Fruit fly (Drosophila melanogaster) whole organism, embryonic: Measurements from ENCODE around the gene Rab9D.
A peak's percentile ranks its signal among the peaks of the same experiment; 100 is the strongest.

Source experiments
- ATbp ChIP-seq: fragments of 200-800 bp; sonication (Bioruptor generic); optimal IDR thresholded peaks from 2 replicates; lab custom pipeline; 2017; ENCODE audit warnings: missing biosample characterization, mild to moderate bottlenecking, missing genetic modification characterization, missing genetic modification reagents
- Ada2b ChIP-seq: fragments of 200-800 bp; sonication (Bioruptor generic); IDR thresholded peaks from 2 replicates; pipeline ENCODE4 v1.3.6; 2022; ENCODE audit warnings: missing biosample characterization, missing genetic modification characterization
- Bgb ChIP-seq: fragments of 200-800 bp; sonication (Bioruptor generic); IDR thresholded peaks from 2 replicates; pipeline ENCODE4 v1.3.6; 2022; ENCODE audit warnings: missing biosample characterization, missing genetic modification characterization; ENCODE audit not compliant: partially characterized antibody
- CG1024 ChIP-seq: fragments of 200-800 bp; sonication (Bioruptor generic); IDR thresholded peaks from 2 replicates; pipeline ENCODE4 v1.3.6; 2022; ENCODE audit warnings: missing biosample characterization, missing genetic modification characterization
- CG11093 ChIP-seq: fragments of 200-800 bp; sonication (Bioruptor generic); IDR thresholded peaks from 3 replicates; pipeline ENCODE4 v1.3.6; 2022; ENCODE audit warnings: missing biosample characterization, missing genetic modification characterization
- CG11560 ChIP-seq: fragments of 200-800 bp; sonication (Bioruptor generic); IDR thresholded peaks from 3 replicates; pipeline ENCODE4 v1.3.6; 2022; ENCODE audit warnings: missing biosample characterization, missing genetic modification characterization
- CG12659 ChIP-seq: fragments of 200-800 bp; sonication (Bioruptor generic); optimal IDR thresholded peaks from 3 replicates; lab custom pipeline; 2017; ENCODE audit warnings: mild to moderate bottlenecking, missing biosample characterization, missing genetic modification reagents, missing genetic modification characterization
- CG12769 ChIP-seq: fragments of 200-800 bp; sonication (Bioruptor generic); optimal IDR thresholded peaks from 2 replicates; lab custom pipeline; 2019; ENCODE audit warnings: missing biosample characterization, mild to moderate bottlenecking, missing genetic modification characterization, moderate library complexity
- CG13296 ChIP-seq: fragments of 200-800 bp; sonication (Bioruptor generic); optimal IDR thresholded peaks from 3 replicates; lab custom pipeline; 2018; ENCODE audit warnings: missing biosample characterization, mild to moderate bottlenecking, missing genetic modification characterization
- CG15601 ChIP-seq: fragments of 200-800 bp; sonication (Bioruptor generic); optimal IDR thresholded peaks from 3 replicates; lab custom pipeline; 2019; ENCODE audit warnings: missing biosample characterization, mild to moderate bottlenecking, missing genetic modification characterization, moderate library complexity
- CG1602 ChIP-seq: fragments of 200-800 bp; sonication (Bioruptor generic); optimal IDR thresholded peaks from 3 replicates; lab custom pipeline; 2016; ENCODE audit warnings: missing biosample characterization, missing genetic modification characterization
- CG1603 ChIP-seq: fragments of 200-800 bp; sonication (Bioruptor generic); optimal IDR thresholded peaks from 2 replicates; lab custom pipeline; 2019; ENCODE audit warnings: missing biosample characterization, mild to moderate bottlenecking, missing genetic modification characterization, moderate library complexity
- CG17328 ChIP-seq: fragments of 200-800 bp; sonication (Bioruptor generic); IDR thresholded peaks from 2 replicates; pipeline ENCODE4 v1.3.6; 2022; ENCODE audit warnings: missing biosample characterization, missing genetic modification characterization
- CG17612 ChIP-seq: fragments of 200-800 bp; sonication (Bioruptor generic); IDR thresholded peaks from 2 replicates; pipeline ENCODE4 v1.3.6; 2022; ENCODE audit warnings: missing biosample characterization, missing genetic modification characterization
- CG17829 ChIP-seq: fragments of 200-800 bp; optimal IDR thresholded peaks from 2 replicates; lab custom pipeline; 2019; ENCODE audit warnings: missing biosample characterization, mild to moderate bottlenecking, missing genetic modification characterization, moderate library complexity
- CG1832 ChIP-seq: fragments of 200-800 bp; sonication (Bioruptor generic); optimal IDR thresholded peaks from 2 replicates; lab custom pipeline; 2017; ENCODE audit warnings: missing biosample characterization, mild to moderate bottlenecking, missing genetic modification characterization, inconsistent platforms
- CG2202 ChIP-seq: fragments of 200-800 bp; sonication (Bioruptor generic); optimal IDR thresholded peaks from 2 replicates; lab custom pipeline; 2018; ENCODE audit warnings: missing biosample characterization, mild to moderate bottlenecking, missing genetic modification characterization
- CG31441 ChIP-seq: fragments of 200-800 bp; sonication (Bioruptor generic); IDR thresholded peaks from 2 replicates; pipeline ENCODE4 v1.3.6; 2022; ENCODE audit warnings: missing biosample characterization, missing genetic modification characterization
- CG32772 ChIP-seq: fragments of 200-800 bp; sonication (Bioruptor generic); IDR thresholded peaks from 2 replicates; pipeline ENCODE4 v1.3.6; 2022; ENCODE audit warnings: missing biosample characterization, missing genetic modification characterization
- CG34422 ChIP-seq: fragments of 200-800 bp; sonication (Bioruptor generic); IDR thresholded peaks from 3 replicates; pipeline ENCODE4 v1.3.6; 2022; ENCODE audit warnings: missing biosample characterization, missing genetic modification characterization
- CG6854 ChIP-seq: fragments of 200-800 bp; sonication (Bioruptor generic); optimal IDR thresholded peaks from 3 replicates; lab custom pipeline; 2017; ENCODE audit warnings: missing biosample characterization, mild to moderate bottlenecking, missing genetic modification characterization
- CG9215 ChIP-seq: fragments of 200-800 bp; sonication (Bioruptor generic); IDR thresholded peaks from 2 replicates; pipeline ENCODE4 v1.3.6; 2022; ENCODE audit warnings: missing biosample characterization, missing genetic modification characterization
- CG9437 ChIP-seq: fragments of 200-800 bp; sonication (Bioruptor generic); optimal IDR thresholded peaks from 2 replicates; lab custom pipeline; 2018; ENCODE audit warnings: missing biosample characterization, mild to moderate bottlenecking, missing genetic modification characterization
- D19B ChIP-seq: fragments of 200-800 bp; sonication (Bioruptor generic); optimal IDR thresholded peaks from 2 replicates; lab custom pipeline; 2017; ENCODE audit warnings: missing biosample characterization, mild to moderate bottlenecking, missing genetic modification characterization
- Dbx ChIP-seq: fragments of 200-800 bp; sonication (Bioruptor generic); IDR thresholded peaks from 3 replicates; pipeline ENCODE4 v1.3.6; 2022; ENCODE audit warnings: missing biosample characterization, missing genetic modification characterization
- Eip74EF ChIP-seq, 2 experiments: fragments of 200-800 bp in 1 of 2; fragments of >200 bp in 1 of 2; sonication (Bioruptor generic) in 1 of 2; optimal IDR thresholded peaks; 2 replicates each; lab custom pipeline; 2017 to 2019; ENCODE audit warnings: missing biosample characterization in 2 of 2, missing genetic modification characterization in 2 of 2, mild to moderate bottlenecking in 1 of 2, moderate library complexity in 1 of 2
- Gsc ChIP-seq: fragments of 200-800 bp; sonication (Bioruptor generic); IDR thresholded peaks from 2 replicates; pipeline ENCODE4 v1.3.6; 2022; ENCODE audit warnings: missing biosample characterization, missing genetic modification characterization
- HLH3B ChIP-seq: fragments of 200-800 bp; sonication (Bioruptor generic); IDR thresholded peaks from 2 replicates; pipeline ENCODE4 v1.3.6; 2022; ENCODE audit warnings: missing biosample characterization, missing genetic modification characterization
- Hr78 ChIP-seq, 2 experiments: fragments of 200-800 bp in 1 of 2; fragments of >200 bp in 1 of 2; sonication (Bioruptor generic) in 1 of 2; optimal IDR thresholded peaks; 2 replicates each; lab custom pipeline; 2017 to 2019; ENCODE audit warnings: missing biosample characterization in 2 of 2, missing genetic modification characterization in 2 of 2, mild to moderate bottlenecking in 1 of 2, moderate library complexity in 1 of 2
- Lhr ChIP-seq: fragments of 200-800 bp; sonication (Bioruptor generic); optimal IDR thresholded peaks from 3 replicates; lab custom pipeline; 2017; ENCODE audit warnings: mild to moderate bottlenecking, missing biosample characterization, missing genetic modification reagents, missing genetic modification characterization
- Max ChIP-seq: fragments of 200-800 bp; sonication (Bioruptor generic); optimal IDR thresholded peaks from 2 replicates; lab custom pipeline; 2016; ENCODE audit warnings: missing biosample characterization, mild to moderate bottlenecking, missing genetic modification characterization
- Mrtf ChIP-seq: fragments of 200-800 bp; sonication (Bioruptor generic); IDR thresholded peaks from 3 replicates; pipeline ENCODE4 v1.3.6; 2022; ENCODE audit warnings: missing biosample characterization, missing genetic modification characterization
- NC2α ChIP-seq: fragments of 200-800 bp; sonication (Bioruptor generic); optimal IDR thresholded peaks from 2 replicates; lab custom pipeline; 2016; ENCODE audit warnings: missing biosample characterization, missing genetic modification characterization
- NfI ChIP-seq: fragments of 200-800 bp; sonication (Bioruptor generic); optimal IDR thresholded peaks from 3 replicates; lab custom pipeline; 2018; ENCODE audit warnings: missing biosample characterization, mild to moderate bottlenecking, missing genetic modification characterization, moderate library complexity
- Optix ChIP-seq: fragments of 200-800 bp; sonication (Bioruptor generic); IDR thresholded peaks from 3 replicates; pipeline ENCODE4 v1.3.6; 2022; ENCODE audit warnings: missing biosample characterization, missing genetic modification characterization
- Ptx1 ChIP-seq: fragments of 200-800 bp; sonication (Bioruptor generic); IDR thresholded peaks from 2 replicates; pipeline ENCODE4 v1.3.6; 2022; ENCODE audit warnings: missing biosample characterization, missing genetic modification characterization
- Rx ChIP-seq: fragments of 200-800 bp; sonication (Bioruptor generic); IDR thresholded peaks from 2 replicates; pipeline ENCODE4 v1.3.6; 2022; ENCODE audit warnings: missing biosample characterization, missing genetic modification characterization
- abd-A ChIP-seq: fragments of 200-800 bp; sonication (Bioruptor generic); optimal IDR thresholded peaks from 3 replicates; lab custom pipeline; 2019; ENCODE audit warnings: missing biosample characterization, mild to moderate bottlenecking, missing genetic modification characterization, moderate library complexity
- bcd ChIP-seq: fragments of 200-800 bp; sonication (Bioruptor generic); optimal IDR thresholded peaks from 2 replicates; lab custom pipeline; 2017; ENCODE audit warnings: missing biosample characterization, mild to moderate bottlenecking, missing genetic modification characterization
- croc ChIP-seq: fragments of 200-800 bp; sonication (Bioruptor generic); conservative IDR thresholded peaks from 3 replicates; pipeline ENCODE4 v1.3.6; 2022; ENCODE audit warnings: missing biosample characterization, missing genetic modification characterization
- dmrt99B ChIP-seq: fragments of 200-800 bp; sonication (Bioruptor generic); optimal IDR thresholded peaks from 2 replicates; lab custom pipeline; 2018; ENCODE audit warnings: missing biosample characterization, mild to moderate bottlenecking, missing genetic modification characterization, moderate library complexity
- fd96Cb ChIP-seq: fragments of 200-800 bp; sonication (Bioruptor generic); optimal IDR thresholded peaks from 2 replicates; lab custom pipeline; 2018; ENCODE audit warnings: missing biosample characterization, mild to moderate bottlenecking, missing genetic modification characterization, moderate library complexity
- gfzf ChIP-seq: fragments of 200-800 bp; sonication (Bioruptor generic); optimal IDR thresholded peaks from 2 replicates; lab custom pipeline; 2016; ENCODE audit warnings: missing biosample characterization, mild to moderate bottlenecking, missing genetic modification characterization, moderate library complexity
- grau ChIP-seq: fragments of 200-800 bp; optimal IDR thresholded peaks from 3 replicates; lab custom pipeline; 2019; ENCODE audit warnings: missing biosample characterization, mild to moderate bottlenecking, missing genetic modification characterization, moderate library complexity
- klu ChIP-seq: fragments of 200-800 bp; sonication (Bioruptor generic); IDR thresholded peaks from 2 replicates; pipeline ENCODE4 v1.3.6; 2022; ENCODE audit warnings: missing biosample characterization, missing genetic modification characterization
- lilli ChIP-seq: fragments of 200-800 bp; sonication (Bioruptor generic); optimal IDR thresholded peaks from 3 replicates; lab custom pipeline; 2016; ENCODE audit warnings: missing biosample characterization, missing genetic modification characterization
- ranshi ChIP-seq: fragments of 200-800 bp; sonication (Bioruptor generic); IDR thresholded peaks from 2 replicates; pipeline ENCODE4 v1.3.6; 2022; ENCODE audit warnings: missing biosample characterization, missing genetic modification characterization
- stc ChIP-seq: fragments of 200-800 bp; sonication (Bioruptor generic); IDR thresholded peaks from 2 replicates; pipeline ENCODE4 v1.3.6; 2022; ENCODE audit warnings: missing biosample characterization, missing genetic modification characterization

Gene Rab9D

DNA sequence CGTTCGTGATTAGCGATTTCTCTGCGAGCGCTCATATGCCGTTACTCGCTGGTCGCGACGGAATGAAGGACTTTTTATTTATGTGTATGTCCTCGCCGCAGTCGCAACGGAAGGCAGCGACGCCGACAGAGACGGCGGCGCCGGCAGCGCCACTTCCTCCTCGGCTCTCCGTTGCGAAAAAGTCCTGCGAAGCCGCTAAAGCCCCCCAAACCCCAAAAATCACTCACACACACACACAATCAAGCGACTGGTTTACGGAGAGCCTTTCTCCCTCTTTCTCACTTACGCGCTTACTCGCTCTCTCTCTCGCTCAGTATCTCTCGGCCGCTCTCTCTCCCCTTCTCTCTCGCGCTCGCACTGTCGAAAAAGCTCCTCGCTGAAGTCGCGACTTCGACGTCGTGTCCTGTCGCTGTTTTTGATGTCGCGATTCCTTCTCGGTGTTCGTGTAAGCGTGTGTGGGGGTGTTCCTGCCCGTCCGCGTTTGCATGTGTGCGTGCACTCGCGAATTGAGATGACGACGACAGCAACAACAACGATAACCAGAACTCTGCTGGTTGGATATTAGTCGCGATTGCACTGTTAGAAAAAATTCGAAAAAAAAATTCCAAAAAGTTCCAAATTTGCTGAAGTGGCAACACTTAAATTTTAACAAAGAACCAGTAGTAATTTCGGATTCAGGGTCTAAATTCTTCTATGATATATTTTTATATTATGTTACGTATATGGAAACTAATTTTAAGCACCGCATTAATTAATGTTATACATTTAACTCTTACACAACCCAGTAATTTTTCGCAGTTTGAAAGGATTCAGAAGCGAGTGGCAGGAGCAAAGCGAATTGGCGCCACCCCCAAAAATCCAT lies 31.5 kb downstream of the Rab9D start, which contains the start of gene CG43347 (continued):
- TF ChIP-seq lilli (GFP tag; lab: Kevin White, UChicago) (peak; percentile 59), ATbp (peak; percentile 70), CG11560 (tag; lab: Robert Waterston, UW) (peak; percentile 39; the same call in 1 of the 3 replicates), CG12659 (GFP tag; lab: Kevin White, UChicago) (peak; percentile 66), Rx (GFP tag; lab: Robert Waterston, UW) (0 out of 2 replicates have a peak, but pooled peaks have one; percentile 18), dmrt99B (peak; percentile 80), abd-A (tag; lab: Kevin White, UChicago) (peak; percentile 43), croc (GFP tag; lab: Robert Waterston, UW) (peak; percentile 38; the same call in 2 of the 3 replicates), Max (GFP tag; lab: Kevin White, UChicago) (peak; percentile 36), Eip74EF (GFP tag; optimal IDR thresholded peaks at IDR 0.05; lab: Kevin White, UChicago) (peak in 1 of 2 experiments; percentile 51), CG17829 (tag; lab: Kevin White, UChicago) (peak; percentile 54), HLH3B (GFP tag; lab: Robert Waterston, UW) (peak; percentile 52), CG1024 (no peak), Optix (no peak), ranshi (GFP tag; lab: Robert Waterston, UW) (peak; percentile 28; the same call in 1 of the 2 replicates), fd96Cb (tag; lab: Kevin White, UChicago) (peak; percentile 64), CG1832 (GFP tag; lab: Kevin White, UChicago) (peak; percentile 75), CG13296 (GFP tag; lab: Kevin White, UChicago) (peak; percentile 76), klu (peak; percentile 46), gfzf (GFP tag; lab: Kevin White, UChicago) (no peak), Dbx (GFP tag; lab: Robert Waterston, UW) (peak; percentile 59; the same call in 2 of the 3 replicates), Bgb (GFP tag; lab: Robert Waterston, UW) (no peak), Gsc (no peak), Hr78 (GFP tag; optimal IDR thresholded peaks at IDR 0.05; lab: Kevin White, UChicago) (peak in 1 of 2 experiments; percentile 21), CG1603 (tag; lab: Kevin White, UChicago) (peak; percentile 10), D19B (peak; percentile 53), CG2202 (no peak), CG17328 (peak; percentile 48), NfI (GFP tag; lab: Kevin White, UChicago) (peak; percentile 77), grau (tag; lab: Kevin White, UChicago) (peak; percentile 80), CG12769 (tag; lab: Kevin White, UChicago) (peak; percentile 27), CG17612 (no peak), CG31441 (GFP tag; lab: Robert Waterston, UW) (peak; percentile 82), CG6854 (GFP tag; lab: Kevin White, UChicago) (peak; percentile 74), CG34422 (GFP tag; lab: Robert Waterston, UW) (no peak), Ptx1 (GFP tag; lab: Robert Waterston, UW) (peak; percentile 66), CG32772 (no peak), CG11093 (GFP tag; lab: Robert Waterston, UW) (0 out of 3 replicates have a peak, but pooled peaks have one; percentile 27), NC2α (no peak), CG9215 (GFP tag; lab: Robert Waterston, UW) (peak; percentile 66), Ada2b (GFP tag; lab: Robert Waterston, UW) (peak; percentile 43; the same call in 1 of the 2 replicates), stc (GFP tag; lab: Robert Waterston, UW) (peak; percentile 61), CG15601 (peak; percentile 61), Lhr (GFP tag; lab: Kevin White, UChicago) (no peak), CG9437 (peak; percentile 40), CG1602 (GFP tag; lab: Kevin White, UChicago) (peak; percentile 37), Mrtf (GFP tag; lab: Robert Waterston, UW) (no peak), bcd (GFP tag; lab: Kevin White, UChicago) (peak; percentile 66)
